Worm (Caenorhabditis elegans) whole organism, young adult: ENCODE measurements around the gene abu-2.

Experiments
- B0035.1 ChIP-seq: sonication (generic microtip); optimal IDR thresholded peaks from 2 replicates; lab custom pipeline; 2016; ENCODE audit warnings: missing genetic modification characterization, mild to moderate bottlenecking, missing compliant biosample characterization, missing genotype, missing genetic modification reagents
- B0336.3 ChIP-seq: fragments of 200-800 bp; sonication (Bioruptor generic); IDR thresholded peaks from 2 replicates; pipeline ENCODE4 v1.3.6; 2022; ENCODE audit warnings: missing genetic modification characterization, missing compliant biosample characterization
- C17E4.6 ChIP-seq: fragments of 200-800 bp; sonication (Bioruptor generic); IDR thresholded peaks from 2 replicates; pipeline ENCODE4 v1.3.6; 2022; ENCODE audit warnings: missing genetic modification reagents, missing genetic modification characterization, missing compliant biosample characterization
- Y53G8AR.9 ChIP-seq: fragments of 200-800 bp; sonication (Bioruptor generic); conservative IDR thresholded peaks from 2 replicates; pipeline ENCODE4 v1.3.6; 2022; ENCODE audit warnings: missing genetic modification reagents, missing genetic modification characterization, missing compliant biosample characterization
- ceh-27 ChIP-seq: fragments of 200-800 bp; sonication (Bioruptor generic); optimal IDR thresholded peaks from 2 replicates; lab custom pipeline; 2018; ENCODE audit warnings: mild to moderate bottlenecking, missing genetic modification characterization, moderate library complexity, missing compliant biosample characterization
- hsf-1 ChIP-seq: fragments of 200-800 bp; sonication (Bioruptor generic); IDR thresholded peaks from 2 replicates; pipeline ENCODE4 v1.3.6; 2022; ENCODE audit warnings: missing genetic modification reagents, missing genetic modification characterization, missing compliant biosample characterization
- madf-10 ChIP-seq: sonication (generic microtip); optimal IDR thresholded peaks from 2 replicates; lab custom pipeline; 2016; ENCODE audit warnings: mild to moderate bottlenecking, missing genetic modification characterization, missing compliant biosample characterization
- madf-8 ChIP-seq: fragments of 200-800 bp; sonication (Bioruptor generic); conservative IDR thresholded peaks from 2 replicates; pipeline ENCODE4 v1.3.6; 2022; ENCODE audit warnings: missing genetic modification reagents, missing genetic modification characterization, missing compliant biosample characterization
- mes-4 ChIP-seq: sonication (generic microtip); optimal IDR thresholded peaks from 2 replicates; lab custom pipeline; 2016; ENCODE audit warnings: missing genotype, missing genetic modification characterization, missing compliant biosample characterization
- nhr-179 ChIP-seq: sonication (generic microtip); optimal IDR thresholded peaks from 2 replicates; lab custom pipeline; 2016; ENCODE audit warnings: mild to moderate bottlenecking, missing genetic modification characterization, missing compliant biosample characterization
- nhr-90 ChIP-seq: sonication (generic microtip); optimal IDR thresholded peaks from 2 replicates; lab custom pipeline; 2016; ENCODE audit warnings: missing genotype, mild to moderate bottlenecking, missing genetic modification characterization, missing compliant biosample characterization
- rec-8 ChIP-seq, 2 experiments: sonication (generic microtip); optimal IDR thresholded peaks; 2 replicates each; lab custom pipeline; 2016; ENCODE audit warnings: mild to moderate bottlenecking in 2 of 2, missing genetic modification characterization in 2 of 2, missing genetic modification reagents in 2 of 2, missing genotype in 2 of 2, missing biosample characterization in 1 of 2, missing compliant biosample characterization in 1 of 2, moderate library complexity in 1 of 2
- tbp1 ChIP-seq: fragments of 200-800 bp; sonication (Bioruptor generic); optimal IDR thresholded peaks from 2 replicates; lab custom pipeline; 2018; ENCODE audit warnings: mild to moderate bottlenecking, missing genetic modification characterization, missing compliant biosample characterization

The abu-2 gene

ce11 chrX:1360631-1361030, 49.8 kb downstream of the abu-2 start, which contains the start of gene F56C3.4:
TSS of gene F56C3.4 (minus strand) at chrX:1360731.
- TF ChIP-seq mes-4 (tag; lab: Kevin White, UChicago) (no peak), nhr-90 (tag; lab: Kevin White, UChicago) (no peak), madf-10 (tag; lab: Kevin White, UChicago) (no peak), ceh-27 (GFP tag; lab: Kevin White, UChicago) (no peak), rec-8 (tag; optimal IDR thresholded peaks at IDR 0.05; lab: Kevin White, UChicago) (no peak), B0035.1 (tag; lab: Kevin White, UChicago) (no peak), C17E4.6 (GFP tag; lab: Robert Waterston, UW) (no peak), B0336.3 (GFP tag; lab: Robert Waterston, UW) (no peak), Y53G8AR.9 (GFP tag; lab: Robert Waterston, UW) (no peak), hsf-1 (no peak), nhr-179 (tag; lab: Kevin White, UChicago) (no peak), madf-8 (GFP tag; lab: Robert Waterston, UW) (no peak), tbp1 (GFP tag; lab: Kevin White, UChicago) (no peak)
